Worm (Caenorhabditis elegans) whole organism, L4 larva: ENCODE data around the gene alh-4.

Experiments
- aha-1 ChIP-seq: fragments of 150-350 bp; peaks from one replicate; lab custom pipeline; 2014; ENCODE audit warnings: missing biosample characterization, missing genetic modification characterization
- ceh-82 ChIP-seq: sonication (generic microtip); optimal IDR thresholded peaks from 2 replicates; lab custom pipeline; 2017; ENCODE audit warnings: missing biosample characterization, missing genetic modification characterization
- nhr-102 ChIP-seq: sonication (generic microtip); optimal IDR thresholded peaks from 2 replicates; lab custom pipeline; 2016; ENCODE audit warnings: mild to moderate bottlenecking, missing genetic modification characterization, moderate library complexity, missing compliant biosample characterization
- saeg-2 ChIP-seq: fragments of 200-800 bp; sonication (Bioruptor generic); IDR thresholded peaks from 2 replicates; pipeline ENCODE4 v1.3.6; 2022; ENCODE audit warnings: missing genetic modification reagents, missing genetic modification characterization, missing compliant biosample characterization
- sdz-12 ChIP-seq: fragments of 200-800 bp; sonication (Bioruptor generic); optimal IDR thresholded peaks from 2 replicates; lab custom pipeline; 2018; ENCODE audit warnings: mild to moderate bottlenecking, missing genetic modification characterization, missing compliant biosample characterization
- set-16 ChIP-seq: fragments of 200-800 bp; sonication (Bioruptor generic); IDR thresholded peaks from 2 replicates; pipeline ENCODE4 v1.3.6; 2022; ENCODE audit warnings: missing genetic modification reagents, missing genetic modification characterization, missing compliant biosample characterization
- snpc-4 ChIP-seq: fragments of 150-350 bp; optimal IDR thresholded peaks from 2 replicates; lab custom pipeline; 2014; ENCODE audit warnings: missing biosample characterization, missing genetic modification characterization

The alh-4 gene

ce11 chrV:6389634-6390033, 40.1 kb downstream of the alh-4 start, which contains the start of gene F57F4.2:
Gene F57F4.2, minus strand, starts transcription at chrV:6389734.
- no peak for TF ChIP-seq saeg-2 (GFP tag; lab: Robert Waterston, UW)
- no peak for TF ChIP-seq nhr-102 (tag; lab: Kevin White, UChicago)
- no peak for TF ChIP-seq snpc-4 (tag; lab: Kevin White, UChicago)
- TF ChIP-seq, all 104 proteins: peak for 0

DNA sequence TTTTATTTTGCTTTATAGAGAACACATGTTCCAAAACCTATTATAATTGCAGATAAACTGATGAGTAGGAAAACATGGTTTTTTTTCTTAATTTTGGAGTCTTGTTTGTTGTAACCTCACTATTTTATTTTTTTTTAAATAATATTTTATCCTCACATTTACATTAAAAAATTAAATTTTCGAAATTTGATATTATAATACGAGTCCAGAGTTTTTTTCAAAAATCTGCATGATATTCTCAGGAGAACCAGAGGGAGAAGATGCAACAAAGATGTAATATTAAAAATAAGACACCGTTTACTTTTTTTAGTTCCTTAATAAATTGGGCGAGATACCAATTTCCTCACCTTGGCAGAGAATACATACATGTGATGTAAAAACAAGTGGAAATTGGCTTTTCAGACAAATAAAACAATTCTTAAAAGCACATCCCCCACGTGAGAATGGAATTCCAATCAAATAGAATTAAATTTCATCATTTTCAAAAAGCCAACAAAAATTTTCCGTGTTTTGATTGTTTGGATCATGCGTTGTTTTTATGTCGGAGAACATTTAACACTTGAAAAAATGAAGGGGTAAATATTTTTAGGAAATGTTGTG, 43.9 kb downstream of the alh-4 start:
- TF ChIP-seq aha-1 (peak; percentile 98), sdz-12 (GFP tag; lab: Kevin White, UChicago) (no peak), set-16 (GFP tag; lab: Robert Waterston, UW) (no peak), ceh-82 (no peak)
